Worm (Caenorhabditis elegans) whole organism, late embryonic: ENCODE measurements around the gene R107.9.

Source experiments
- ahr-1 ChIP-seq: sonication (generic microtip); optimal IDR thresholded peaks from 2 replicates; lab custom pipeline; 2016; ENCODE audit warnings: missing genetic modification characterization, missing compliant biosample characterization
- ama-1 ChIP-seq: fragments of 150-350 bp; optimal IDR thresholded peaks from 2 replicates; lab custom pipeline; 2014
- ceh-31 ChIP-seq: sonication (generic microtip); optimal IDR thresholded peaks from 2 replicates; lab custom pipeline; 2016; ENCODE audit warnings: missing genetic modification characterization, missing compliant biosample characterization
- ceh-45 ChIP-seq: fragments of 200-800 bp; sonication (Bioruptor generic); IDR thresholded peaks from 2 replicates; pipeline ENCODE4 v1.3.6; 2022; ENCODE audit warnings: missing genetic modification reagents, missing genetic modification characterization, missing compliant biosample characterization
- ceh-9 ChIP-seq: sonication (generic microtip); optimal IDR thresholded peaks from 2 replicates; lab custom pipeline; 2016; ENCODE audit warnings: mild to moderate bottlenecking, missing genetic modification characterization, inconsistent platforms, missing compliant biosample characterization
- ets-4 ChIP-seq: sonication (generic microtip); optimal IDR thresholded peaks from 2 replicates; lab custom pipeline; 2016; ENCODE audit warnings: missing genetic modification characterization, missing compliant biosample characterization
- fkh-10 ChIP-seq: fragments of 150-350 bp; optimal IDR thresholded peaks from 2 replicates; lab custom pipeline; 2014; ENCODE audit warnings: missing biosample characterization, missing genetic modification reagents, missing genetic modification characterization
- pat-9 ChIP-seq: fragments of 200-800 bp; sonication (Bioruptor generic); optimal IDR thresholded peaks from 2 replicates; lab custom pipeline; 2018; ENCODE audit warnings: mild to moderate bottlenecking, missing genetic modification characterization, moderate library complexity, missing compliant biosample characterization
- pha-4 ChIP-seq: fragments of 150-350 bp; optimal IDR thresholded peaks from 2 replicates; lab custom pipeline; 2018; ENCODE audit warnings: missing biosample characterization, missing genetic modification reagents, missing genetic modification characterization
- pqm-1 ChIP-seq: sonication (generic microtip); optimal IDR thresholded peaks from 2 replicates; lab custom pipeline; 2016; ENCODE audit warnings: missing genetic modification characterization, missing compliant biosample characterization

ce11 chrIII:9002545-9002944 is 35.2 kb upstream of the R107.9 start, which contains the start of the genes F59B2.15 and zif-1:
- TF ChIP-seq ceh-45 (GFP tag; lab: Robert Waterston, UW) (no peak), pqm-1 (tag; lab: Kevin White, UChicago) (no peak), ets-4 (tag; lab: Kevin White, UChicago) (no peak), pat-9 (tag; lab: Kevin White, UChicago) (no peak), ama-1 (lab: Kevin White, UChicago) (no peak), ceh-9 (no peak), fkh-10 (no peak), pha-4 (tag; lab: Kevin White, UChicago) (no peak), ahr-1 (tag; lab: Kevin White, UChicago) (no peak), ceh-31 (tag; lab: Kevin White, UChicago) (no peak)
